Fruit fly (Drosophila melanogaster) whole organism, pupa: ENCODE data around the gene Stat92E.

Experiments used
- CG10348 ChIP-seq: fragments of 200-800 bp; sonication (Bioruptor generic); IDR thresholded peaks from 2 replicates; pipeline ENCODE4 v1.3.6; 2022; ENCODE audit warnings: missing biosample characterization, missing genetic modification characterization
- CG17806 ChIP-seq: fragments of 200-800 bp; sonication (Bioruptor generic); optimal IDR thresholded peaks from 2 replicates; lab custom pipeline; 2018; ENCODE audit warnings: missing biosample characterization, mild to moderate bottlenecking, missing genetic modification characterization, moderate library complexity
- CG32121 ChIP-seq: fragments of 200-800 bp; sonication (Bioruptor generic); IDR thresholded peaks from 2 replicates; pipeline ENCODE4 v1.3.6; 2022; ENCODE audit warnings: missing biosample characterization, missing genetic modification characterization
- CG34367 ChIP-seq: fragments of 200-800 bp; sonication (Bioruptor generic); optimal IDR thresholded peaks from 2 replicates; lab custom pipeline; 2018; ENCODE audit warnings: missing biosample characterization, mild to moderate bottlenecking, missing genetic modification characterization
- CG4496 ChIP-seq: fragments of 200-800 bp; sonication (Bioruptor generic); IDR thresholded peaks from 3 replicates; pipeline ENCODE4 v1.3.6; 2022; ENCODE audit warnings: missing biosample characterization, missing genetic modification characterization
- CG8301 ChIP-seq: fragments of 200-800 bp; sonication (Bioruptor generic); optimal IDR thresholded peaks from 2 replicates; lab custom pipeline; 2018; ENCODE audit warnings: missing biosample characterization, mild to moderate bottlenecking, missing genetic modification characterization
- CG9948 ChIP-seq: fragments of 200-800 bp; sonication (Bioruptor generic); optimal IDR thresholded peaks from 2 replicates; lab custom pipeline; 2018; ENCODE audit warnings: missing biosample characterization, mild to moderate bottlenecking, missing genetic modification characterization, moderate library complexity
- D1 ChIP-seq: fragments of 200-800 bp; sonication (Bioruptor generic); optimal IDR thresholded peaks from 2 replicates; lab custom pipeline; 2018; ENCODE audit warnings: missing biosample characterization, mild to moderate bottlenecking, missing genetic modification characterization, moderate library complexity
- EcR ChIP-seq: fragments of 200-800 bp; sonication (Bioruptor generic); optimal IDR thresholded peaks from 3 replicates; lab custom pipeline; 2019; ENCODE audit warnings: missing biosample characterization, missing genetic modification characterization, mild to moderate bottlenecking, moderate library complexity, missing genetic modification reagents
- Ets98B ChIP-seq: fragments of 200-800 bp; sonication (Bioruptor generic); IDR thresholded peaks from 2 replicates; pipeline ENCODE4 v1.3.6; 2022; ENCODE audit warnings: missing biosample characterization, missing genetic modification characterization
- Pif1A ChIP-seq: fragments of 200-800 bp; sonication (Bioruptor generic); optimal IDR thresholded peaks from 3 replicates; lab custom pipeline; 2016; ENCODE audit warnings: missing biosample characterization, missing genetic modification characterization
- gl ChIP-seq: fragments of 200-800 bp; sonication (Bioruptor generic); optimal IDR thresholded peaks from 2 replicates; lab custom pipeline; 2018; ENCODE audit warnings: missing biosample characterization, mild to moderate bottlenecking, missing genetic modification characterization

DNA sequence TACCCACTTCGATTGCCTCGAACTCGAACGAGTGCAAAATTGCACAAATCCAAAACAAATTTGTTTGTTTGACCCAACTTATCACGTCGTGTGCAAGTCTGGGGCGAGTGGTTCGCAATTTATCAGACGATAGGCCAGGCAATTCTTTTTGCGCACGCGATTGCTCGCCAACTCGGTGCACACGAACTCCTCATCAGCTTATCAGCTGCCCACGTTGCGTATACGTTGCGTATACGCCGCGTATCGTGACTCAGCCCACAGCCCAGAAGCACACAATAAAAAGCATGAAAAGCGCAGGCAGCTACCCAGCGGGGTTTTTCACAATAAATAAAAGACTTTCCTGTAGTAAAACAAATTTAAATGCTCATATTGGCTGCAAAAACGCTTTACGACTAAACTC is 48.5 kb downstream of the Stat92E start, which contains the start of gene MtnB:
- TF ChIP-seq CG4496 (GFP tag; lab: Robert Waterston, UW) (0 out of 3 replicates have a peak, but pooled peaks have one; percentile 19), CG10348 (GFP tag; lab: Robert Waterston, UW) (no peak), CG8301 (tag; lab: Kevin White, UChicago) (no peak), CG34367 (tag; lab: Kevin White, UChicago) (no peak), gl (no peak), EcR (GFP tag; lab: Kevin White, UChicago) (no peak), CG9948 (tag; lab: Kevin White, UChicago) (no peak), CG32121 (no peak), CG17806 (no peak), D1 (tag; lab: Kevin White, UChicago) (no peak), Pif1A (no peak), Ets98B (no peak)
